Fruit fly (Drosophila melanogaster) whole organism, embryonic: ENCODE measurements around the gene CG34269.

ENCODE experiments used
- Aef1 ChIP-seq: fragments of 200-800 bp; sonication (Bioruptor generic); IDR thresholded peaks from 3 replicates; pipeline ENCODE4 v1.3.6; 2022; ENCODE audit warnings: missing biosample characterization, missing genetic modification characterization
- CG12071 ChIP-seq: fragments of 200-800 bp; sonication (Bioruptor generic); optimal IDR thresholded peaks from 3 replicates; lab custom pipeline; 2018; ENCODE audit warnings: missing biosample characterization, mild to moderate bottlenecking, missing genetic modification characterization
- CG12219 ChIP-seq: fragments of 200-800 bp; sonication (Bioruptor generic); optimal IDR thresholded peaks from 3 replicates; lab custom pipeline; 2018; ENCODE audit warnings: missing biosample characterization, mild to moderate bottlenecking, missing genetic modification characterization
- CG13296 ChIP-seq: fragments of 200-800 bp; sonication (Bioruptor generic); optimal IDR thresholded peaks from 3 replicates; lab custom pipeline; 2018; ENCODE audit warnings: missing biosample characterization, mild to moderate bottlenecking, missing genetic modification characterization
- CG17328 ChIP-seq: fragments of 200-800 bp; sonication (Bioruptor generic); IDR thresholded peaks from 2 replicates; pipeline ENCODE4 v1.3.6; 2022; ENCODE audit warnings: missing biosample characterization, missing genetic modification characterization
- CG1792 ChIP-seq: fragments of 200-800 bp; sonication (Bioruptor generic); optimal IDR thresholded peaks from 2 replicates; lab custom pipeline; 2016; ENCODE audit warnings: missing biosample characterization, missing genetic modification characterization
- CG18262 ChIP-seq: fragments of 200-800 bp; optimal IDR thresholded peaks from 3 replicates; lab custom pipeline; 2019; ENCODE audit warnings: missing biosample characterization, mild to moderate bottlenecking, missing genetic modification characterization, moderate library complexity
- CG2116 ChIP-seq: fragments of 200-800 bp; sonication (Bioruptor generic); optimal IDR thresholded peaks from 3 replicates; lab custom pipeline; 2018; ENCODE audit warnings: missing biosample characterization, mild to moderate bottlenecking, missing genetic modification characterization
- CG31441 ChIP-seq: fragments of 200-800 bp; sonication (Bioruptor generic); IDR thresholded peaks from 2 replicates; pipeline ENCODE4 v1.3.6; 2022; ENCODE audit warnings: missing biosample characterization, missing genetic modification characterization
- CG32767 ChIP-seq: fragments of 200-800 bp; sonication (Bioruptor generic); IDR thresholded peaks from 2 replicates; pipeline ENCODE4 v1.3.6; 2022; ENCODE audit warnings: missing biosample characterization, missing genetic modification characterization
- CG4707 ChIP-seq: fragments of 200-800 bp; sonication (Bioruptor generic); optimal IDR thresholded peaks from 2 replicates; lab custom pipeline; 2018; ENCODE audit warnings: missing biosample characterization, mild to moderate bottlenecking, missing genetic modification characterization, moderate library complexity
- CG5953 ChIP-seq: fragments of 200-800 bp; sonication (Bioruptor generic); IDR thresholded peaks from 2 replicates; pipeline ENCODE4 v1.3.6; 2022; ENCODE audit warnings: missing biosample characterization, missing genetic modification characterization
- CG6272 ChIP-seq: fragments of 200-800 bp; sonication (Bioruptor generic); IDR thresholded peaks from 2 replicates; pipeline ENCODE4 v1.3.6; 2022; ENCODE audit warnings: missing biosample characterization, missing genetic modification characterization
- CG8281 ChIP-seq: fragments of 200-800 bp; sonication (Bioruptor generic); optimal IDR thresholded peaks from 2 replicates; lab custom pipeline; 2018; ENCODE audit warnings: missing biosample characterization, mild to moderate bottlenecking, missing genetic modification characterization, moderate library complexity
- CG9727 ChIP-seq: fragments of 200-800 bp; sonication (Bioruptor generic); optimal IDR thresholded peaks from 3 replicates; lab custom pipeline; 2017; ENCODE audit warnings: missing biosample characterization, mild to moderate bottlenecking, missing genetic modification characterization
- CG9817 ChIP-seq: fragments of 200-800 bp; sonication (Bioruptor generic); optimal IDR thresholded peaks from 2 replicates; lab custom pipeline; 2018; ENCODE audit warnings: missing biosample characterization, mild to moderate bottlenecking, missing genetic modification characterization, moderate library complexity
- Doc2 ChIP-seq: fragments of 200-800 bp; sonication (Bioruptor generic); IDR thresholded peaks from 2 replicates; pipeline ENCODE4 v1.3.6; 2022; ENCODE audit warnings: missing biosample characterization, missing genetic modification characterization
- Dp ChIP-seq: fragments of 200-800 bp; sonication (Bioruptor generic); optimal IDR thresholded peaks from 2 replicates; lab custom pipeline; 2018; ENCODE audit warnings: missing biosample characterization, mild to moderate bottlenecking, missing genetic modification characterization, moderate library complexity
- Fer2 ChIP-seq: fragments of 200-800 bp; sonication (Bioruptor generic); optimal IDR thresholded peaks from 2 replicates; lab custom pipeline; 2018; ENCODE audit warnings: missing biosample characterization, mild to moderate bottlenecking, missing genetic modification characterization, moderate library complexity
- HHEX ChIP-seq: fragments of 200-800 bp; sonication (Bioruptor generic); optimal IDR thresholded peaks from 3 replicates; lab custom pipeline; 2017; ENCODE audit warnings: missing biosample characterization, mild to moderate bottlenecking, missing genetic modification characterization, missing genetic modification reagents
- Max ChIP-seq: fragments of 200-800 bp; sonication (Bioruptor generic); optimal IDR thresholded peaks from 2 replicates; lab custom pipeline; 2016; ENCODE audit warnings: missing biosample characterization, mild to moderate bottlenecking, missing genetic modification characterization
- Opbp ChIP-seq: fragments of 200-800 bp; sonication (Bioruptor generic); IDR thresholded peaks from 3 replicates; pipeline ENCODE4 v1.3.6; 2022; ENCODE audit warnings: missing biosample characterization, missing genetic modification characterization; ENCODE audit not compliant: partially characterized antibody
- PHDP ChIP-seq: fragments of 200-800 bp; sonication (Bioruptor generic); optimal IDR thresholded peaks from 3 replicates; lab custom pipeline; 2018; ENCODE audit warnings: missing biosample characterization, mild to moderate bottlenecking, missing genetic modification characterization, moderate library complexity
- Pdp1 ChIP-seq, 2 experiments: fragments of 200-800 bp; sonication (Bioruptor generic); optimal IDR thresholded peaks; 3 replicates each; lab custom pipeline; 2016; ENCODE audit warnings: missing biosample characterization in 2 of 2, missing genetic modification characterization in 2 of 2, mild to moderate bottlenecking in 1 of 2, moderate library complexity in 1 of 2
- TFAM ChIP-seq: fragments of 200-800 bp; sonication (Bioruptor generic); optimal IDR thresholded peaks from 2 replicates; lab custom pipeline; 2017; ENCODE audit warnings: missing biosample characterization, missing genetic modification characterization, inconsistent platforms
- ash1 ChIP-seq: fragments of 200-800 bp; sonication (Bioruptor generic); optimal IDR thresholded peaks from 2 replicates; lab custom pipeline; 2018; ENCODE audit warnings: missing biosample characterization, mild to moderate bottlenecking, missing genetic modification characterization
- caup ChIP-seq: fragments of 200-800 bp; sonication (Bioruptor generic); optimal IDR thresholded peaks from 3 replicates; lab custom pipeline; 2017; ENCODE audit warnings: missing biosample characterization, mild to moderate bottlenecking, missing genetic modification characterization, moderate library complexity; ENCODE audit not compliant: severe bottlenecking
- chn ChIP-seq: fragments of 200-800 bp; sonication (Bioruptor generic); optimal IDR thresholded peaks from 2 replicates; lab custom pipeline; 2016; ENCODE audit warnings: missing biosample characterization, missing genetic modification characterization
- dan ChIP-seq: fragments of 200-800 bp; sonication (Bioruptor generic); IDR thresholded peaks from 2 replicates; pipeline ENCODE4 v1.3.6; 2022; ENCODE audit warnings: missing biosample characterization, missing genetic modification characterization
- danr ChIP-seq: fragments of 200-800 bp; sonication (Bioruptor generic); IDR thresholded peaks from 2 replicates; pipeline ENCODE4 v1.3.6; 2022; ENCODE audit warnings: missing biosample characterization, missing genetic modification characterization
- dpn ChIP-seq, 2 experiments: fragments of 200-800 bp; sonication (Bioruptor generic); optimal IDR thresholded peaks; 3 replicates each; lab custom pipeline; 2016; ENCODE audit warnings: missing biosample characterization in 2 of 2, missing genetic modification characterization in 2 of 2
- esg ChIP-seq: fragments of 200-800 bp; sonication (Bioruptor generic); conservative IDR thresholded peaks from 2 replicates; pipeline ENCODE4 v1.3.6; 2022; ENCODE audit warnings: missing biosample characterization, missing genetic modification characterization
- fd96Cb ChIP-seq: fragments of 200-800 bp; sonication (Bioruptor generic); optimal IDR thresholded peaks from 2 replicates; lab custom pipeline; 2018; ENCODE audit warnings: missing biosample characterization, mild to moderate bottlenecking, missing genetic modification characterization, moderate library complexity
- ftz-f1 ChIP-seq: fragments of 200-800 bp; sonication (Bioruptor generic); optimal IDR thresholded peaks from 2 replicates; lab custom pipeline; 2016; ENCODE audit warnings: missing biosample characterization, missing genetic modification characterization
- gcm2 ChIP-seq: fragments of 200-800 bp; sonication (Bioruptor generic); optimal IDR thresholded peaks from 2 replicates; lab custom pipeline; 2016; ENCODE audit warnings: missing biosample characterization, missing genetic modification characterization
- gro ChIP-seq: fragments of 200-800 bp; sonication (Bioruptor generic); optimal IDR thresholded peaks from 2 replicates; lab custom pipeline; 2016; ENCODE audit warnings: missing biosample characterization, missing genetic modification characterization
- gt ChIP-seq: fragments of 200-800 bp; sonication (Bioruptor generic); IDR thresholded peaks from 2 replicates; pipeline ENCODE4 v1.3.6; 2022; ENCODE audit warnings: missing biosample characterization, missing genetic modification characterization
- kni ChIP-seq: fragments of 200-800 bp; sonication (Bioruptor generic); optimal IDR thresholded peaks from 3 replicates; lab custom pipeline; 2017; ENCODE audit warnings: mild to moderate bottlenecking, missing biosample characterization, missing genetic modification reagents, missing genetic modification characterization
- knrl ChIP-seq: fragments of 200-800 bp; sonication (Bioruptor generic); IDR thresholded peaks from 3 replicates; pipeline ENCODE4 v1.3.6; 2022; ENCODE audit warnings: missing biosample characterization, missing genetic modification characterization; ENCODE audit not compliant: partially characterized antibody
- lmd ChIP-seq: fragments of 200-800 bp; sonication (Bioruptor generic); IDR thresholded peaks from 2 replicates; pipeline ENCODE4 v1.3.6; 2022; ENCODE audit warnings: missing biosample characterization, missing genetic modification characterization
- lov ChIP-seq, 2 experiments: fragments of 200-800 bp in 1 of 2; fragments of >200 bp in 1 of 2; sonication (Bioruptor generic) in 1 of 2; IDR thresholded peaks in 1 of 2; optimal IDR thresholded peaks in 1 of 2; 2 replicates in 1 of 2; 3 replicates in 1 of 2; pipeline versions ENCODE4 v1.3.6 to Lab custom; 2017 to 2022; ENCODE audit warnings: missing biosample characterization in 1 of 2, missing genetic modification characterization in 1 of 2
- luna ChIP-seq: fragments of 200-800 bp; sonication (Bioruptor generic); optimal IDR thresholded peaks from 2 replicates; lab custom pipeline; 2016; ENCODE audit warnings: missing biosample characterization, missing genetic modification characterization
- phol ChIP-seq: fragments of 200-800 bp; sonication (Bioruptor generic); optimal IDR thresholded peaks from 3 replicates; lab custom pipeline; 2018; ENCODE audit warnings: missing biosample characterization, mild to moderate bottlenecking, missing genetic modification characterization, moderate library complexity
- pita ChIP-seq: fragments of 200-800 bp; sonication (Bioruptor generic); optimal IDR thresholded peaks from 2 replicates; lab custom pipeline; 2017; ENCODE audit warnings: missing biosample characterization, mild to moderate bottlenecking, missing genetic modification characterization
- prd ChIP-seq, 3 experiments: fragments of >200 bp in 2 of 3; fragments of 200-800 bp in 1 of 3; sonication (Bioruptor generic) in 1 of 3; optimal IDR thresholded peaks in 2 of 3; IDR thresholded peaks in 1 of 3; 2 replicates in 2 of 3; 3 replicates in 1 of 3; pipeline versions ENCODE4 v1.3.6 to Lab custom; 2017 to 2022; ENCODE audit warnings: missing biosample characterization in 1 of 3, missing genetic modification characterization in 1 of 3
- sens ChIP-seq: fragments of 200-800 bp; sonication (Bioruptor generic); peaks from one replicate; lab custom pipeline; 2016; ENCODE audit warnings: missing biosample characterization, missing genetic modification characterization
- slp2 ChIP-seq: fragments of 200-800 bp; sonication (Bioruptor generic); optimal IDR thresholded peaks from 2 replicates; lab custom pipeline; 2016; ENCODE audit warnings: missing biosample characterization, missing genetic modification characterization
- usp ChIP-seq: fragments of >200 bp; optimal IDR thresholded peaks from 2 replicates; lab custom pipeline; 2017; ENCODE audit warnings: missing biosample characterization, missing genetic modification characterization
- vfl ChIP-seq: fragments of 200-800 bp; sonication (Bioruptor generic); optimal IDR thresholded peaks from 2 replicates; lab custom pipeline; 2016; ENCODE audit warnings: missing biosample characterization, missing genetic modification characterization

CG34269 gene

dm6 chr3L:546819-547441 is 18.8 kb downstream of the CG34269 start (continued):
- TF ChIP-seq CG1792 (GFP tag; lab: Kevin White, UChicago), result peak; percentile 67
- TF ChIP-seq TFAM (GFP tag; lab: Kevin White, UChicago), result no peak
- peak; percentile 60 for TF ChIP-seq Fer2
- peak; percentile 94 for TF ChIP-seq vfl (GFP tag; lab: Kevin White, UChicago)
- no peak for TF ChIP-seq usp (GFP tag; lab: Kevin White, UChicago)
- TF ChIP-seq gt (GFP tag; lab: Robert Waterston, UW), result no peak
- TF ChIP-seq sens (GFP tag; lab: Kevin White, UChicago), result peak; percentile 87
- peak; percentile 87 for TF ChIP-seq caup (GFP tag; lab: Kevin White, UChicago)
- peak; percentile 84 for TF ChIP-seq CG9727
- peak; percentile 63 for TF ChIP-seq Max (GFP tag; lab: Kevin White, UChicago)
- TF ChIP-seq luna (GFP tag; lab: Kevin White, UChicago), result peak; percentile 90
- TF ChIP-seq ftz-f1 (GFP tag; lab: Kevin White, UChicago), result no peak
- no peak for TF ChIP-seq lov (optimal IDR thresholded peaks at IDR 0.05; lab: Kevin White, UChicago)
- TF ChIP-seq lov (GFP tag; IDR thresholded peaks at IDR 0.05; lab: Robert Waterston, UW), result no peak
- peak; percentile 72 for TF ChIP-seq esg (GFP tag; lab: Robert Waterston, UW)
- TF ChIP-seq CG32767 (GFP tag; lab: Robert Waterston, UW), result peak; percentile 61
- peak; percentile 46 for TF ChIP-seq HHEX
- no peak for TF ChIP-seq phol (tag; lab: Kevin White, UChicago)
- peak; percentile 9 for TF ChIP-seq CG8281 (tag; lab: Kevin White, UChicago)
- TF ChIP-seq CG18262, result peak; percentile 20
- TF ChIP-seq ash1 (GFP tag; lab: Kevin White, UChicago), result peak; percentile 79
- TF ChIP-seq CG4707 (GFP tag; lab: Kevin White, UChicago), result no peak
- TF ChIP-seq CG5953 (GFP tag; lab: Robert Waterston, UW), result no peak
- peak; percentile 77 to 89 for TF ChIP-seq dpn (GFP tag; optimal IDR thresholded peaks at IDR 0.05; lab: Kevin White, UChicago)
- peak; percentile 34 for TF ChIP-seq CG13296 (GFP tag; lab: Kevin White, UChicago)
- peak; percentile 2 for TF ChIP-seq CG2116 (GFP tag; lab: Kevin White, UChicago)
- no peak for TF ChIP-seq CG6272
- peak; percentile 85 for TF ChIP-seq Aef1 (GFP tag; lab: Robert Waterston, UW)
- peak; percentile 77 for TF ChIP-seq CG12071 (GFP tag; lab: Kevin White, UChicago)
- peak; percentile 50; the same call in 1 of the 2 replicates for TF ChIP-seq danr
- TF ChIP-seq pita (GFP tag; lab: Kevin White, UChicago), result no peak
- no peak for TF ChIP-seq Dp (GFP tag; lab: Kevin White, UChicago)
- TF ChIP-seq gcm2, result no peak
- peak; percentile 39; the same call in 1 of the 2 replicates for TF ChIP-seq CG31441
- peak; percentile 77 for TF ChIP-seq PHDP
- TF ChIP-seq kni, result no peak
- TF ChIP-seq chn (GFP tag; lab: Kevin White, UChicago), result peak; percentile 63
- no peak for TF ChIP-seq dan
- peak; percentile 90 for TF ChIP-seq lmd
- TF ChIP-seq Doc2 (GFP tag; lab: Robert Waterston, UW), result no peak; the same call in 1 of the 2 replicates
- TF ChIP-seq fd96Cb (tag; lab: Kevin White, UChicago), result no peak
- TF ChIP-seq slp2, result peak; percentile 52
- no peak for TF ChIP-seq prd (optimal IDR thresholded peaks at IDR 0.05; lab: Kevin White, UChicago)
- peak; percentile 88 for TF ChIP-seq prd (GFP tag; IDR thresholded peaks at IDR 0.05; lab: Robert Waterston, UW)
- peak; percentile 77 to 80 for TF ChIP-seq Pdp1 (GFP tag; optimal IDR thresholded peaks at IDR 0.05; lab: Kevin White, UChicago)
- peak; percentile 50; the same call in 1 of the 2 replicates for TF ChIP-seq CG17328 (GFP tag; lab: Robert Waterston, UW)
- peak; percentile 94 for TF ChIP-seq gro
- TF ChIP-seq knrl (GFP tag; lab: Robert Waterston, UW), result no peak
- TF ChIP-seq Opbp (GFP tag; lab: Robert Waterston, UW), result no peak
- peak; percentile 90 for TF ChIP-seq CG9817 (tag; lab: Kevin White, UChicago)
- peak; percentile 46 for TF ChIP-seq CG12219
